Worm (Caenorhabditis elegans) whole organism, mixed stage, embryonic: ENCODE results near the gene C17F4.7.

Experiments
- blmp-1 ChIP-seq: fragments of 150-350 bp; optimal IDR thresholded peaks from 2 replicates; lab custom pipeline; 2014; ENCODE audit warnings: missing biosample characterization, missing genetic modification characterization
- elt-3 ChIP-seq: fragments of 150-350 bp; optimal IDR thresholded peaks from 2 replicates; lab custom pipeline; 2014; ENCODE audit warnings: missing biosample characterization, missing genetic modification characterization
- mep-1 ChIP-seq: fragments of 150-350 bp; optimal IDR thresholded peaks from 2 replicates; lab custom pipeline; 2017; ENCODE audit warnings: missing biosample characterization, missing genetic modification reagents, missing genetic modification characterization, inconsistent platforms
- nhr-2 ChIP-seq: fragments of 150-350 bp; optimal IDR thresholded peaks from 2 replicates; lab custom pipeline; 2014; ENCODE audit warnings: missing biosample characterization, missing genetic modification characterization
- pha-4 ChIP-seq: fragments of 150-350 bp; optimal IDR thresholded peaks from 2 replicates; lab custom pipeline; 2018; ENCODE audit warnings: missing biosample characterization, missing genetic modification reagents, missing genetic modification characterization
- unc-62 ChIP-seq: fragments of 150-350 bp; optimal IDR thresholded peaks from 2 replicates; lab custom pipeline; 2014; ENCODE audit warnings: missing biosample characterization, missing genetic modification reagents, missing genetic modification characterization
- ztf-11 ChIP-seq: fragments of 150-350 bp; optimal IDR thresholded peaks from 2 replicates; lab custom pipeline; 2014; ENCODE audit warnings: missing biosample characterization, missing genetic modification characterization

DNA sequence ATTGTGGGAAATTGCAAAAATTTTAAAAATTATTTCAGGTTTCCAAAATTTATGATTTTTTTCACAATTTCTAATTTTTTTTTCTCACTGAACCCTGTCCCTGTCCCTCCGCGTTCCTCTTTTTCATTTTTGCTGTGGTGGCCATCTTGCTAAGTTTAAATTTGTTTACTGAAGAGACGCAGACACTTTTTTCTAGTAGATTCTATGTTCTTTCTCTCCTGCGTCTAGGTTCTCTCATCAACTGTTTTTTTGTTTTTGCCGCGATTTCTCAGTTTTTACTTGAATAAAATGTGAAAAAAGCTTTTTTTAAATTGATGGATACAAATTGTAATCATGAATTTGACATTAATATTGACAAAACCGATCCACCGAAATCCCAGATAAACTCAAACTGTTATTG lies 36.6 kb downstream of the C17F4.7 start, which contains the start of gene ZC239.6:
- no peak for TF ChIP-seq unc-62 (GFP tag; lab: Kevin White, UChicago)
- no peak for TF ChIP-seq elt-3
- TF ChIP-seq blmp-1 (tag; lab: Kevin White, UChicago) = no peak
- TF ChIP-seq pha-4 (tag; lab: Kevin White, UChicago) = no peak
- no peak for TF ChIP-seq mep-1 (tag; lab: Kevin White, UChicago)
- no peak for TF ChIP-seq nhr-2 (tag; lab: Kevin White, UChicago)
- TF ChIP-seq ztf-11 = no peak
